Fruit fly (Drosophila melanogaster) whole organism, embryonic: Measurements from ENCODE around the gene Argk1.

Experiments used
- B-H1 ChIP-seq: fragments of 200-800 bp; sonication (Bioruptor generic); IDR thresholded peaks from 3 replicates; pipeline ENCODE4 v1.3.6; 2022; ENCODE audit warnings: missing biosample characterization, missing genetic modification characterization
- Bgb ChIP-seq: fragments of 200-800 bp; sonication (Bioruptor generic); IDR thresholded peaks from 2 replicates; pipeline ENCODE4 v1.3.6; 2022; ENCODE audit warnings: missing biosample characterization, missing genetic modification characterization; ENCODE audit not compliant: partially characterized antibody
- BtbVII ChIP-seq: fragments of 200-800 bp; sonication (Bioruptor generic); optimal IDR thresholded peaks from 3 replicates; lab custom pipeline; 2017; ENCODE audit warnings: missing biosample characterization, mild to moderate bottlenecking, missing genetic modification characterization
- CG10959 ChIP-seq: fragments of 200-800 bp; sonication (Bioruptor generic); IDR thresholded peaks from 2 replicates; pipeline ENCODE4 v1.3.6; 2022; ENCODE audit warnings: missing biosample characterization, missing genetic modification characterization
- CG11398 ChIP-seq: fragments of 200-800 bp; sonication (Bioruptor generic); optimal IDR thresholded peaks from 2 replicates; lab custom pipeline; 2016; ENCODE audit warnings: missing biosample characterization, missing genetic modification characterization
- CG11723 ChIP-seq: fragments of 200-800 bp; sonication (Bioruptor generic); optimal IDR thresholded peaks from 2 replicates; lab custom pipeline; 2017; ENCODE audit warnings: missing biosample characterization, mild to moderate bottlenecking, missing genetic modification characterization
- CG12942 ChIP-seq: fragments of 200-800 bp; sonication (Bioruptor generic); optimal IDR thresholded peaks from 3 replicates; lab custom pipeline; 2016; ENCODE audit warnings: missing biosample characterization, missing genetic modification characterization
- CG13775 ChIP-seq: fragments of 200-800 bp; sonication (Bioruptor generic); optimal IDR thresholded peaks from 3 replicates; lab custom pipeline; 2017; ENCODE audit warnings: missing biosample characterization, mild to moderate bottlenecking, missing genetic modification characterization
- CG15073 ChIP-seq: fragments of 200-800 bp; sonication (Bioruptor generic); optimal IDR thresholded peaks from 2 replicates; lab custom pipeline; 2016; ENCODE audit warnings: missing biosample characterization, missing genetic modification characterization
- CG2889 ChIP-seq: fragments of 200-800 bp; sonication (Bioruptor generic); IDR thresholded peaks from 3 replicates; pipeline ENCODE4 v1.3.6; 2022; ENCODE audit warnings: missing biosample characterization, missing genetic modification characterization
- CG32772 ChIP-seq: fragments of 200-800 bp; sonication (Bioruptor generic); IDR thresholded peaks from 2 replicates; pipeline ENCODE4 v1.3.6; 2022; ENCODE audit warnings: missing biosample characterization, missing genetic modification characterization
- CG3407 ChIP-seq: fragments of 200-800 bp; sonication (Bioruptor generic); optimal IDR thresholded peaks from 2 replicates; lab custom pipeline; 2018; ENCODE audit warnings: missing biosample characterization, mild to moderate bottlenecking, missing genetic modification characterization
- CG34422 ChIP-seq: fragments of 200-800 bp; sonication (Bioruptor generic); IDR thresholded peaks from 3 replicates; pipeline ENCODE4 v1.3.6; 2022; ENCODE audit warnings: missing biosample characterization, missing genetic modification characterization
- CG4404 ChIP-seq: fragments of 200-800 bp; sonication (Bioruptor generic); IDR thresholded peaks from 2 replicates; pipeline ENCODE4 v1.3.6; 2022; ENCODE audit warnings: missing biosample characterization, missing genetic modification characterization
- CG6683 ChIP-seq: fragments of 200-800 bp; sonication (Bioruptor generic); optimal IDR thresholded peaks from 2 replicates; lab custom pipeline; 2017; ENCODE audit warnings: missing biosample characterization, mild to moderate bottlenecking, missing genetic modification characterization, missing genetic modification reagents
- CG7556 ChIP-seq: fragments of 200-800 bp; sonication (Bioruptor generic); optimal IDR thresholded peaks from 2 replicates; lab custom pipeline; 2017; ENCODE audit warnings: missing biosample characterization, mild to moderate bottlenecking, missing genetic modification characterization
- CG7786 ChIP-seq: fragments of 200-800 bp; sonication (Bioruptor generic); optimal IDR thresholded peaks from 2 replicates; lab custom pipeline; 2016; ENCODE audit warnings: missing biosample characterization, missing genetic modification characterization
- CG8944 ChIP-seq: fragments of 200-800 bp; sonication (Bioruptor generic); optimal IDR thresholded peaks from 3 replicates; lab custom pipeline; 2016; ENCODE audit warnings: missing biosample characterization, missing genetic modification characterization
- CkIIα-i1 ChIP-seq: fragments of 200-800 bp; sonication (Bioruptor generic); IDR thresholded peaks from 2 replicates; pipeline ENCODE4 v1.3.6; 2022; ENCODE audit warnings: missing biosample characterization, missing genetic modification characterization
- Dp ChIP-seq: fragments of 200-800 bp; sonication (Bioruptor generic); optimal IDR thresholded peaks from 2 replicates; lab custom pipeline; 2018; ENCODE audit warnings: missing biosample characterization, mild to moderate bottlenecking, missing genetic modification characterization, moderate library complexity
- Fer2 ChIP-seq: fragments of 200-800 bp; sonication (Bioruptor generic); optimal IDR thresholded peaks from 2 replicates; lab custom pipeline; 2018; ENCODE audit warnings: missing biosample characterization, mild to moderate bottlenecking, missing genetic modification characterization, moderate library complexity
- Fer3 ChIP-seq: fragments of 200-800 bp; sonication (Bioruptor generic); optimal IDR thresholded peaks from 2 replicates; lab custom pipeline; 2018; ENCODE audit warnings: missing biosample characterization, mild to moderate bottlenecking, missing genetic modification characterization, moderate library complexity
- Gug ChIP-seq: fragments of 200-800 bp; sonication (Bioruptor generic); IDR thresholded peaks from 4 replicates; pipeline ENCODE4 v1.3.6; 2022; ENCODE audit warnings: missing biosample characterization, missing genetic modification characterization
- HHEX ChIP-seq: fragments of 200-800 bp; sonication (Bioruptor generic); optimal IDR thresholded peaks from 3 replicates; lab custom pipeline; 2017; ENCODE audit warnings: missing biosample characterization, mild to moderate bottlenecking, missing genetic modification characterization, missing genetic modification reagents
- HLH3B ChIP-seq: fragments of 200-800 bp; sonication (Bioruptor generic); IDR thresholded peaks from 2 replicates; pipeline ENCODE4 v1.3.6; 2022; ENCODE audit warnings: missing biosample characterization, missing genetic modification characterization
- Hr39 ChIP-seq: fragments of >200 bp; optimal IDR thresholded peaks from 2 replicates; lab custom pipeline; 2017
- MBD-R2 ChIP-seq: fragments of 200-800 bp; sonication (Bioruptor generic); IDR thresholded peaks from 2 replicates; pipeline ENCODE4 v1.3.6; 2022; ENCODE audit warnings: missing biosample characterization, missing genetic modification characterization
- NFAT ChIP-seq: fragments of 200-800 bp; sonication (Bioruptor generic); IDR thresholded peaks from 2 replicates; pipeline ENCODE4 v1.3.6; 2022; ENCODE audit warnings: missing biosample characterization, missing genetic modification characterization
- Nf-YA ChIP-seq: fragments of 200-800 bp; sonication (Bioruptor generic); IDR thresholded peaks from 2 replicates; pipeline ENCODE4 v1.3.6; 2022; ENCODE audit warnings: missing biosample characterization, missing genetic modification characterization
- Stat92E ChIP-seq, 3 experiments: fragments of >200 bp in 2 of 3; fragments of 200-800 bp in 1 of 3; sonication (Bioruptor generic) in 1 of 3; optimal IDR thresholded peaks; 2 replicates each; lab custom pipeline; 2017 to 2019; ENCODE audit warnings: missing biosample characterization in 3 of 3, missing genetic modification characterization in 3 of 3, mild to moderate bottlenecking in 1 of 3, moderate library complexity in 1 of 3
- ara ChIP-seq: fragments of 200-800 bp; sonication (Bioruptor generic); IDR thresholded peaks from 2 replicates; pipeline ENCODE4 v1.3.6; 2022; ENCODE audit warnings: missing biosample characterization, missing genetic modification characterization
- btn ChIP-seq: fragments of 200-800 bp; sonication (Bioruptor generic); optimal IDR thresholded peaks from 2 replicates; lab custom pipeline; 2016; ENCODE audit warnings: missing biosample characterization, missing genetic modification characterization
- cas ChIP-seq: fragments of 200-800 bp; sonication (Bioruptor generic); IDR thresholded peaks from 2 replicates; pipeline ENCODE4 v1.3.6; 2022; ENCODE audit warnings: missing biosample characterization, missing genetic modification characterization
- cg ChIP-seq: fragments of 200-800 bp; sonication (Bioruptor generic); optimal IDR thresholded peaks from 3 replicates; lab custom pipeline; 2019; ENCODE audit warnings: missing biosample characterization, mild to moderate bottlenecking, missing genetic modification characterization, moderate library complexity
- chif ChIP-seq, 2 experiments: fragments of 200-800 bp; sonication (Bioruptor generic); optimal IDR thresholded peaks; 3 replicates each; lab custom pipeline; 2016; ENCODE audit warnings: missing biosample characterization in 2 of 2, missing genetic modification characterization in 2 of 2
- crp ChIP-seq, 2 experiments: fragments of 200-800 bp; sonication (Bioruptor generic); optimal IDR thresholded peaks; 2 replicates in 1 of 2; 3 replicates in 1 of 2; lab custom pipeline; 2017; ENCODE audit warnings: missing biosample characterization in 2 of 2, missing genetic modification characterization in 2 of 2, mild to moderate bottlenecking in 1 of 2, moderate library complexity in 1 of 2
- fu2 ChIP-seq: fragments of 200-800 bp; sonication (Bioruptor generic); optimal IDR thresholded peaks from 2 replicates; lab custom pipeline; 2016; ENCODE audit warnings: missing biosample characterization, missing genetic modification characterization
- grau ChIP-seq: fragments of 200-800 bp; optimal IDR thresholded peaks from 3 replicates; lab custom pipeline; 2019; ENCODE audit warnings: missing biosample characterization, mild to moderate bottlenecking, missing genetic modification characterization, moderate library complexity
- h ChIP-seq: fragments of >200 bp; optimal IDR thresholded peaks from 2 replicates; lab custom pipeline; 2017
- hb ChIP-seq: fragments of 200-800 bp; sonication (Bioruptor generic); IDR thresholded peaks from 3 replicates; pipeline ENCODE4 v1.3.6; 2022; ENCODE audit warnings: missing biosample characterization, missing genetic modification characterization; ENCODE audit not compliant: partially characterized antibody
- hth ChIP-seq: fragments of >200 bp; optimal IDR thresholded peaks from 2 replicates; lab custom pipeline; 2017; ENCODE audit warnings: inconsistent platforms
- jigr1 ChIP-seq: fragments of 200-800 bp; sonication (Bioruptor generic); IDR thresholded peaks from 3 replicates; pipeline ENCODE4 v1.3.6; 2022; ENCODE audit warnings: missing biosample characterization, missing genetic modification characterization
- ken ChIP-seq: fragments of 200-800 bp; sonication (Bioruptor generic); IDR thresholded peaks from 3 replicates; pipeline ENCODE4 v1.3.6; 2022; ENCODE audit warnings: missing biosample characterization, missing genetic modification characterization
- mam ChIP-seq: fragments of 200-800 bp; sonication (Bioruptor generic); optimal IDR thresholded peaks from 3 replicates; lab custom pipeline; 2016; ENCODE audit warnings: missing biosample characterization, missing genetic modification characterization
- pzg ChIP-seq: fragments of 200-800 bp; sonication (Bioruptor generic); optimal IDR thresholded peaks from 3 replicates; lab custom pipeline; 2018; ENCODE audit warnings: missing biosample characterization, mild to moderate bottlenecking, missing genetic modification characterization, moderate library complexity
- run ChIP-seq: fragments of 200-800 bp; sonication (Bioruptor generic); optimal IDR thresholded peaks from 3 replicates; lab custom pipeline; 2018; ENCODE audit warnings: missing biosample characterization, mild to moderate bottlenecking, missing genetic modification characterization
- tap ChIP-seq: fragments of 200-800 bp; optimal IDR thresholded peaks from 3 replicates; lab custom pipeline; 2019; ENCODE audit warnings: missing biosample characterization, mild to moderate bottlenecking, missing genetic modification characterization, moderate library complexity
- vnd ChIP-seq: fragments of 200-800 bp; sonication (Bioruptor generic); IDR thresholded peaks from 3 replicates; pipeline ENCODE4 v1.3.6; 2022; ENCODE audit warnings: missing biosample characterization, missing genetic modification characterization; ENCODE audit not compliant: partially characterized antibody
- vvl ChIP-seq: fragments of 200-800 bp; sonication (Bioruptor generic); IDR thresholded peaks from 2 replicates; pipeline ENCODE4 v1.3.6; 2022; ENCODE audit warnings: missing biosample characterization, missing genetic modification characterization

Argk1 gene

DNA sequence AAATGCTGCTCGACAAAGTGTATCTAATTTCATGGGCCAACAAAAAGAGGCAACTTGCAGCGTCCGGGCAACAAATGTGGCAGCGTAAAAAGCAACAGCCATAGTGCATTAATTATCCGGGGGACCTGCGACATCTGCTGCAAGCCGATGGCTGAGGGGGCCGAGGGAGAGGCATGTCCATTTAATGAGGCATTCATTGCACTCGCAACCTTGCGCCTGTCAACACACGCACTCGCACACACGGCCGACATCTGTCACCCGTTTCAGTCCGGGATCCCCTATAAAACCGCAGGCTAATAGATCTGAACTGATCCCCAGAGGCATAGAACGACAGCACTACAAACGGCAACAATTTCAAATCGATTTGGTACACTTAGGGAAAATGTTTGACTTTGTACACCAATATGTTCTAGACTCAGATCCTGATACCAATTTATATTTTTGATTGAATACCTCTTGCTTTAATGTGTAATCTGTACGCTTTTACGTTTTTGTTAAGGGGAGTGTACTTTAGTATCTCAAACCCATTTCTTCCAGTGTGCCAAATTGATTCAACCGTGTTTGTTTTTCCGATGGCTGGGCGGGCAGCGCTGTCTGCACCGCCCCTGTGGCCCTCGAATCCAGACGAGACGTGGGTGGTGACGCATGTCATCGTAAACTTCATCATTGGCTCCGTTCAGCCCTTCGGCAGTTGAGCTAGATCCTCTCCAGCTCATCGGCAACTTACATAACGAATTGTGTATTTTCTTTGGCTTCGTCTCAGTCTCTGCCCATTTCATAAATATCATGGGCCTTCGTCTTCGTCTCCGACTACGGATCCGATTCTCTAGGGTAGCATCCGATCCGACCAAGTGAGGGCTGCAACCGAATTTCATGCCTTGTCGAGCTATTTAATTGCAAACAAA, 54.1 kb downstream of the Argk1 start (continued):
- TF ChIP-seq pzg (GFP tag; lab: Kevin White, UChicago) (no peak), CkIIα-i1 (GFP tag; lab: Robert Waterston, UW) (no peak), CG8944 (GFP tag; lab: Kevin White, UChicago) (peak; percentile 68), mam (GFP tag; lab: Kevin White, UChicago) (peak; percentile 71), CG15073 (GFP tag; lab: Kevin White, UChicago) (no peak), Nf-YA (GFP tag; lab: Robert Waterston, UW) (peak; percentile 48; the same call in 1 of the 2 replicates), NFAT (GFP tag; lab: Robert Waterston, UW) (no peak), CG7786 (peak; percentile 70), ara (GFP tag; lab: Robert Waterston, UW) (peak; percentile 89), ken (GFP tag; lab: Robert Waterston, UW) (peak; percentile 78; the same call in 2 of the 3 replicates), HHEX (GFP tag; lab: Kevin White, UChicago) (peak; percentile 38), Fer3 (tag; lab: Kevin White, UChicago) (no peak), fu2 (GFP tag; lab: Kevin White, UChicago) (peak; percentile 3), chif (GFP tag; optimal IDR thresholded peaks at IDR 0.05; lab: Kevin White, UChicago) (peak; percentile 72 to 84), grau (peak; percentile 68), vnd (no peak), CG32772 (GFP tag; lab: Robert Waterston, UW) (peak; percentile 82), run (no peak), CG12942 (GFP tag; lab: Kevin White, UChicago) (peak; percentile 49), crp (GFP tag; optimal IDR thresholded peaks at IDR 0.05; lab: Kevin White, UChicago) (peak in 1 of 2 experiments; percentile 8), Hr39 (no peak), h (no peak), CG2889 (GFP tag; lab: Robert Waterston, UW) (0 out of 3 replicates have a peak, but pooled peaks have one; percentile 28), jigr1 (GFP tag; lab: Robert Waterston, UW) (peak; percentile 59; the same call in 1 of the 3 replicates), cas (GFP tag; lab: Robert Waterston, UW) (no peak), CG7556 (GFP tag; lab: Kevin White, UChicago) (peak; percentile 77), vvl (GFP tag; lab: Robert Waterston, UW) (peak; percentile 91), tap (tag; lab: Kevin White, UChicago) (no peak), CG11398 (GFP tag; lab: Kevin White, UChicago) (peak; percentile 16), Dp (GFP tag; lab: Kevin White, UChicago) (no peak), btn (peak; percentile 72), MBD-R2 (GFP tag; lab: Robert Waterston, UW) (0 out of 2 replicates have a peak, but pooled peaks have one; percentile 20), Stat92E (GFP tag; optimal IDR thresholded peaks at IDR 0.05; lab: Kevin White, UChicago) (peak in 1 of 3 experiments; percentile 55), CG34422 (GFP tag; lab: Robert Waterston, UW) (peak; percentile 65; the same call in 1 of the 3 replicates), Gug (peak; percentile 57; the same call in 2 of the 4 replicates), Bgb (GFP tag; lab: Robert Waterston, UW) (no peak), CG6683 (GFP tag; lab: Kevin White, UChicago) (no peak), CG11723 (peak; percentile 42), CG10959 (GFP tag; lab: Robert Waterston, UW) (peak; percentile 95), BtbVII (GFP tag; lab: Kevin White, UChicago) (no peak), hth (lab: Kevin White, UChicago) (peak; percentile 48), CG3407 (peak; percentile 55), B-H1 (peak; percentile 46; the same call in 2 of the 3 replicates), CG13775 (GFP tag; lab: Kevin White, UChicago) (peak; percentile 76), Fer2 (tag; lab: Kevin White, UChicago) (no peak), CG4404 (GFP tag; lab: Robert Waterston, UW) (peak; percentile 93), hb (GFP tag; lab: Robert Waterston, UW) (no peak), HLH3B (peak; percentile 80), cg (no peak)
